Worm (Caenorhabditis elegans): ENCODE data around the gene F38A5.8.
"Not testable (repeated sequence)": the region's sequence is repeated elsewhere in the genome, so short reads cannot be mapped to it uniquely, and the experiment has no call there.

F38A5.8 gene

ce11 chrIV:6576728-6577101 lies 22.8 kb upstream of the F38A5.8 start:
- TF ChIP-seq ama-1 (optimal IDR thresholded peaks at IDR 0.05) (no peak), tbx-11 (GFP tag; IDR thresholded peaks at IDR 0.05) (no peak), ceh-13 (GFP tag; optimal IDR thresholded peaks at IDR 0.05) (no peak), ceh-36 (tag; optimal IDR thresholded peaks at IDR 0.05) (no peak), aly-1 (tag; optimal IDR thresholded peaks at IDR 0.05) (no peak), tra-4 (tag; optimal IDR thresholded peaks at IDR 0.05) (no peak), flt-1 (GFP tag; IDR thresholded peaks at IDR 0.05) (no peak), ets-7 (tag; optimal IDR thresholded peaks at IDR 0.05) (no peak), F13C5.2 (tag; optimal IDR thresholded peaks at IDR 0.05) (no peak), sea-1 (GFP tag; conservative IDR thresholded peaks at IDR 0.05) (no peak), scrt-1 (GFP tag; IDR thresholded peaks at IDR 0.05) (no peak), hnd-1 (tag; optimal IDR thresholded peaks at IDR 0.05) (no peak), pes-1 (GFP tag; IDR thresholded peaks at IDR 0.05) (no peak), hmg-4 (GFP tag; optimal IDR thresholded peaks at IDR 0.05) (no peak), B0310.2 (tag; optimal IDR thresholded peaks at IDR 0.05) (no peak)

- TF ChIP-seq hnd-1 (tag; optimal IDR thresholded peaks at IDR 0.05) (no peak), tbx-37 (GFP tag; conservative IDR thresholded peaks at IDR 0.05) (no peak), pes-1 (GFP tag; IDR thresholded peaks at IDR 0.05) (no peak), ets-7 (tag; optimal IDR thresholded peaks at IDR 0.05) (no peak), ceh-36 (tag; optimal IDR thresholded peaks at IDR 0.05) (no peak), ama-1 (optimal IDR thresholded peaks at IDR 0.05) (no peak), scrt-1 (GFP tag; IDR thresholded peaks at IDR 0.05) (no peak), ceh-13 (GFP tag; optimal IDR thresholded peaks at IDR 0.05) (no peak), F13C5.2 (tag; optimal IDR thresholded peaks at IDR 0.05) (no peak)
These were observed 21.6 kb upstream of the F38A5.8 start, which contains the start of gene C43G2.3 for ce11 chrIV:6577914-6578313. TSS of gene C43G2.3 (plus strand) at chrIV:6578214.

ce11 chrIV:6581658-6582057 lies 17.9 kb upstream of the F38A5.8 start:
- TF ChIP-seq ceh-13 (GFP tag; optimal IDR thresholded peaks at IDR 0.05): no peak
- no peak for TF ChIP-seq pes-1 (GFP tag; IDR thresholded peaks at IDR 0.05)
- TF ChIP-seq hnd-1 (tag; optimal IDR thresholded peaks at IDR 0.05): no peak
- TF ChIP-seq tra-4 (tag; optimal IDR thresholded peaks at IDR 0.05): no peak
- no peak for TF ChIP-seq tbx-37 (GFP tag; conservative IDR thresholded peaks at IDR 0.05)
- TF ChIP-seq flt-1 (GFP tag; IDR thresholded peaks at IDR 0.05): no peak
- TF ChIP-seq hmg-4 (GFP tag; optimal IDR thresholded peaks at IDR 0.05): no peak

ce11 chrIV:6582604-6583003 lies 16.9 kb upstream of the F38A5.8 start, which contains the start of gene odr-8:
TSS of gene odr-8 (minus strand) at chrIV:6582704.
- TF ChIP-seq F13C5.2 (tag; optimal IDR thresholded peaks at IDR 0.05): no peak
- TF ChIP-seq hmbx-1 (tag; optimal IDR thresholded peaks at IDR 0.05): no peak
- no peak for TF ChIP-seq B0310.2 (tag; optimal IDR thresholded peaks at IDR 0.05)
- TF ChIP-seq ceh-13 (GFP tag; optimal IDR thresholded peaks at IDR 0.05): no peak
- TF ChIP-seq scrt-1 (GFP tag; IDR thresholded peaks at IDR 0.05): no peak
- TF ChIP-seq aly-1 (tag; optimal IDR thresholded peaks at IDR 0.05): no peak

DNA sequence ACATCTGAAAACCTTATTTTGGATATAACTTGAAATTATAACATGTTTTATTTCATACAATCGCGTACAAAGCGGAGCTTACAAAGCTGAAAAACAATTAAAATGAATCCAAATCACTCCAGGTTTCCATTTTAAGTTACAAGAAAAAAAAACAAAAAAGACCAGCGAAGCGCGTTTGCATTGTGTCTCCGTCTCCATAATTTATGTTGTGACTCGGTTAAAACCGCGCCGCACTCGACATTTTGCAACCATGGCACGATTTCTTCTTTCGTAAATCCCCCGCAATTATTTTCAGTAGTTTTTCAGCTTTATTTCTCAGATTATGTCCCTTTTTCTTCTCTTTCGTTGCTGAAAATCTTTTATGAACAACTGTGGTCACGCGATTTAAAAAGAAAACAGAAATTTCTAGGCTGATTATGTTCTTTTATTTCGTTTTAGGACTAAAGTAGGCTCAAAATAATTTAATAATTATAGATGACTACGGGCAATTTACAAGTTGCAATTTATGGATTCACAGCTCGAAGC lies 14.1 kb upstream of the F38A5.8 start, which contains the start of the genes F38A5.2 and dnj-11:
Gene F38A5.2 (minus strand): TSS at position 4 of the 525 bp plus-strand sequence.
Gene dnj-11 (plus strand): TSS at position 475 of the 525 bp plus-strand sequence.
- TF ChIP-seq ceh-36 (tag; optimal IDR thresholded peaks at IDR 0.05) (no peak), F13C5.2 (tag; optimal IDR thresholded peaks at IDR 0.05) (peak; percentile 59)

- TF ChIP-seq ets-7 (tag; optimal IDR thresholded peaks at IDR 0.05) (no peak), B0310.2 (tag; optimal IDR thresholded peaks at IDR 0.05) (no peak), ama-1 (optimal IDR thresholded peaks at IDR 0.05) (no peak), flt-1 (GFP tag; IDR thresholded peaks at IDR 0.05) (no peak), sea-1 (GFP tag; conservative IDR thresholded peaks at IDR 0.05) (no peak)
These were observed 11.4 kb upstream of the F38A5.8 start for ce11 chrIV:6588080-6588613.

ce11 chrIV:6590029-6590428 lies 9.5 kb upstream of the F38A5.8 start, which contains the start of the genes lec-11 and irld-7:
TSS of gene lec-11 (minus strand) at chrIV:6590154.
TSS of gene irld-7 (plus strand) at chrIV:6590360.
- TF ChIP-seq tbx-11 (GFP tag; IDR thresholded peaks at IDR 0.05) (no peak), hmbx-1 (tag; optimal IDR thresholded peaks at IDR 0.05) (no peak), sea-1 (GFP tag; conservative IDR thresholded peaks at IDR 0.05) (no peak)

DNA sequence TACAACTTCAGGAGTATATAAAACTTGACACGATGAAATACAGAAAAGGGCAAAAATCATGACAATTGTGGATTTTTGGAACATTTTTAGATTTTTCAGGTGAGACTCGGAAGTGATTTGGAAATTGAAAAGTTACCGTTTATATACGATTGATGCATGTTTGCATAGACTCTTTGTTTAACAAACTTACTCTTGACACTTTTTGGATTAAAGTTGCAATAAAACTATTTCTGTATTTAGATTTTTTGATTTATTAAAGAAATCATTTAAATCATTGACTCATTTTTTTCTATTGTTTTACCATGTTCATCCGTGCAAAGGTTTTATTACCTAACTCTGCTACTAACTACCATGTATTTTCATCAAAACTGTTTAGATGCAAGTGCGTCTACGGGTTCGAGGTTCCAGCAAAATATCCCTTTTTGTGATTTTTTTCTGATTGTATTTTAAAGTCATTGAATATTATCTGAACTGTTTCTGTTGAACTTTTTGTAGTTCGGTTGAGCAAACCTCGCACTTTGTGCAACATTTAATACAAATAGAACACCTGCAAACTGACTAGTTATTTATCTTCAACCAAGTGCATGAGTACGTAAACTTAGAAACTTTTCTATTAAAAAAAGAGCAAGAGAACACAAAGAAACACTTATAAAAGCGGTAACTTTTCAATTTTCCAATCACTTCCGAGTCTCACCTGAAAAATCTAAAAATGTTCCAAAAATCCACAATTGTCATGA lies 8.4 kb upstream of the F38A5.8 start, which contains the start of the genes nspb-1 and nspb-2:
Gene nspb-1 (minus strand): TSS at position 101 of the 737 bp plus-strand sequence.
Gene nspb-2 (plus strand): TSS at position 687 of the 737 bp plus-strand sequence.
- TF ChIP-seq B0310.2, F13C5.2, aly-1 (tag; optimal IDR thresholded peaks at IDR 0.05): not testable (repeated sequence)
